Fruit fly (Drosophila melanogaster) whole organism, wandering third instar larva: Measurements from ENCODE around the gene CG32568.

Experiments
- Abd-B ChIP-seq: fragments of >200 bp; optimal IDR thresholded peaks from 2 replicates; lab custom pipeline; 2017; ENCODE audit warnings: missing biosample characterization, missing genetic modification characterization
- CG32264 ChIP-seq: fragments of 200-800 bp; sonication (Bioruptor generic); optimal IDR thresholded peaks from 2 replicates; lab custom pipeline; 2016; ENCODE audit warnings: missing biosample characterization, missing genetic modification characterization
- CG9705 ChIP-seq: fragments of 200-800 bp; sonication (Bioruptor generic); optimal IDR thresholded peaks from 2 replicates; lab custom pipeline; 2018; ENCODE audit warnings: missing biosample characterization, mild to moderate bottlenecking, missing genetic modification characterization
- CrebA ChIP-seq: fragments of 200-800 bp; sonication (Bioruptor generic); optimal IDR thresholded peaks from 2 replicates; lab custom pipeline; 2016; ENCODE audit warnings: missing biosample characterization, mild to moderate bottlenecking, missing genetic modification characterization, borderline replicate concordance
- Dif ChIP-seq: fragments of 200-275, 200-300 bp; sonication (Bioruptor generic); optimal IDR thresholded peaks from 2 replicates; lab custom pipeline; 2018; ENCODE audit warnings: missing biosample characterization, missing genetic modification characterization; ENCODE audit not compliant: partially characterized antibody
- GATAd ChIP-seq: sonication (Bioruptor generic); optimal IDR thresholded peaks from 2 replicates; lab custom pipeline; 2016; ENCODE audit warnings: missing biosample characterization, missing genetic modification characterization
- HLH106 ChIP-seq: fragments of 200-800 bp; optimal IDR thresholded peaks from 3 replicates; lab custom pipeline; 2019; ENCODE audit warnings: missing biosample characterization, mild to moderate bottlenecking, missing genetic modification characterization, moderate library complexity
- Hnf4 ChIP-seq: fragments of 200-800 bp; sonication (Bioruptor generic); optimal IDR thresholded peaks from 2 replicates; lab custom pipeline; 2016; ENCODE audit warnings: missing biosample characterization, mild to moderate bottlenecking, missing genetic modification characterization
- Hr78 ChIP-seq: fragments of >200 bp; optimal IDR thresholded peaks from 2 replicates; lab custom pipeline; 2017; ENCODE audit warnings: missing biosample characterization, missing genetic modification characterization
- Hr83 ChIP-seq: fragments of 200-300 bp; sonication (Bioruptor generic); optimal IDR thresholded peaks from 2 replicates; lab custom pipeline; 2016; ENCODE audit warnings: missing biosample characterization, mild to moderate bottlenecking, missing genetic modification characterization, moderate library complexity; ENCODE audit not compliant: poor library complexity, severe bottlenecking
- Jra ChIP-seq: sonication (Bioruptor generic); optimal IDR thresholded peaks from 2 replicates; lab custom pipeline; 2016; ENCODE audit warnings: missing biosample characterization, missing genetic modification characterization
- Mio ChIP-seq: sonication (Bioruptor generic); optimal IDR thresholded peaks from 2 replicates; lab custom pipeline; 2016; ENCODE audit warnings: missing biosample characterization, missing genetic modification characterization
- Myc ChIP-seq: fragments of >200 bp; optimal IDR thresholded peaks from 2 replicates; lab custom pipeline; 2017
- N ChIP-seq: fragments of >200 bp; optimal IDR thresholded peaks from 2 replicates; lab custom pipeline; 2018; ENCODE audit warnings: missing biosample characterization, missing external identifiers, missing genetic modification characterization
- OdsH ChIP-seq: fragments of 200-800 bp; sonication (Bioruptor generic); optimal IDR thresholded peaks from 2 replicates; lab custom pipeline; 2016; ENCODE audit warnings: missing biosample characterization, mild to moderate bottlenecking, missing genetic modification characterization
- Rel ChIP-seq, 2 experiments: fragments of 200-800 bp; sonication (Bioruptor generic) in 1 of 2; optimal IDR thresholded peaks; 2 replicates in 1 of 2; 3 replicates in 1 of 2; lab custom pipeline; 2016 to 2019; ENCODE audit warnings: mild to moderate bottlenecking in 2 of 2, missing biosample characterization in 2 of 2, missing genetic modification characterization in 2 of 2, moderate library complexity in 1 of 2
- Sp1 ChIP-seq: fragments of 200-800 bp; sonication (Bioruptor generic); optimal IDR thresholded peaks from 3 replicates; lab custom pipeline; 2019; ENCODE audit warnings: missing biosample characterization, mild to moderate bottlenecking, missing genetic modification characterization, moderate library complexity
- Vsx2 ChIP-seq: fragments of 200-300, 225-300 bp; sonication (Bioruptor generic); optimal IDR thresholded peaks from 2 replicates; lab custom pipeline; 2018; ENCODE audit warnings: missing biosample characterization, missing genetic modification characterization; ENCODE audit not compliant: partially characterized antibody
- br ChIP-seq: fragments of 200-800 bp; sonication (Bioruptor generic); optimal IDR thresholded peaks from 2 replicates; lab custom pipeline; 2016; ENCODE audit warnings: missing biosample characterization, missing genetic modification characterization
- brk ChIP-seq: fragments of 200-800 bp; sonication (Bioruptor generic); optimal IDR thresholded peaks from 2 replicates; lab custom pipeline; 2016; ENCODE audit warnings: missing biosample characterization, mild to moderate bottlenecking, missing genetic modification characterization
- dl ChIP-seq, 2 experiments: fragments of 175-275, 200-275 bp in 1 of 2; fragments of 200-275 bp in 1 of 2; sonication (Bioruptor generic); optimal IDR thresholded peaks; lab custom pipeline; 2018; ENCODE audit warnings: mild to moderate bottlenecking in 2 of 2, missing biosample characterization in 2 of 2, missing genetic modification characterization in 2 of 2, moderate library complexity in 2 of 2; ENCODE audit not compliant: partially characterized antibody in 2 of 2, insufficient read depth in 1 of 2
- dmrt93B ChIP-seq: fragments of 200-800 bp; sonication (Bioruptor generic); optimal IDR thresholded peaks from 2 replicates; lab custom pipeline; 2018; ENCODE audit warnings: missing biosample characterization, mild to moderate bottlenecking, missing genetic modification characterization
- dsf ChIP-seq: sonication (Bioruptor generic); optimal IDR thresholded peaks from 2 replicates; lab custom pipeline; 2016; ENCODE audit warnings: missing biosample characterization, missing genetic modification characterization, borderline replicate concordance
- ey ChIP-seq: fragments of 200-800 bp; sonication (Bioruptor generic); optimal IDR thresholded peaks from 2 replicates; lab custom pipeline; 2016; ENCODE audit warnings: missing biosample characterization, missing genetic modification characterization
- foxo ChIP-seq, 2 experiments: fragments of 200-800 bp; sonication (Bioruptor generic); optimal IDR thresholded peaks; 2 replicates in 1 of 2; 3 replicates in 1 of 2; lab custom pipeline; 2016 to 2017; ENCODE audit warnings: missing biosample characterization in 2 of 2, missing genetic modification characterization in 2 of 2
- fru ChIP-seq: fragments of 200-800 bp; sonication (Bioruptor generic); optimal IDR thresholded peaks from 3 replicates; lab custom pipeline; 2016; ENCODE audit warnings: missing biosample characterization, mild to moderate bottlenecking, missing genetic modification characterization
- h ChIP-seq: fragments of 200-800 bp; sonication (Bioruptor generic); optimal IDR thresholded peaks from 3 replicates; lab custom pipeline; 2016; ENCODE audit warnings: missing biosample characterization, mild to moderate bottlenecking, missing genetic modification characterization
- jim ChIP-seq: fragments of 175-275, 200-325 bp; sonication (Bioruptor generic); optimal IDR thresholded peaks from 2 replicates; lab custom pipeline; 2016; ENCODE audit warnings: missing biosample characterization, mild to moderate bottlenecking, missing genetic modification characterization
- lola ChIP-seq: fragments of >200 bp; optimal IDR thresholded peaks from 2 replicates; lab custom pipeline; 2017; ENCODE audit warnings: missing biosample characterization, missing genetic modification characterization
- psq ChIP-seq: fragments of 200-800 bp; sonication (Bioruptor generic); optimal IDR thresholded peaks from 3 replicates; lab custom pipeline; 2017; ENCODE audit warnings: missing biosample characterization, mild to moderate bottlenecking, missing genetic modification characterization, moderate library complexity
- rgr ChIP-seq: fragments of 200-800 bp; sonication (Bioruptor generic); optimal IDR thresholded peaks from 3 replicates; lab custom pipeline; 2016; ENCODE audit warnings: missing biosample characterization, mild to moderate bottlenecking, missing genetic modification characterization
- sage ChIP-seq: fragments of 200-800 bp; sonication (Bioruptor generic); optimal IDR thresholded peaks from 2 replicates; lab custom pipeline; 2016; ENCODE audit warnings: missing biosample characterization, mild to moderate bottlenecking, missing genetic modification characterization
- sv ChIP-seq: fragments of 200-800 bp; sonication (Bioruptor generic); optimal IDR thresholded peaks from 3 replicates; lab custom pipeline; 2016; ENCODE audit warnings: missing biosample characterization, missing genetic modification characterization
- tai ChIP-seq: sonication (Bioruptor generic); optimal IDR thresholded peaks from 2 replicates; lab custom pipeline; 2016; ENCODE audit warnings: missing biosample characterization, missing genetic modification characterization
- usp ChIP-seq: fragments of >200 bp; optimal IDR thresholded peaks from 2 replicates; lab custom pipeline; 2017; ENCODE audit warnings: missing biosample characterization, missing genetic modification characterization
- woc ChIP-seq: sonication (Bioruptor generic); optimal IDR thresholded peaks from 2 replicates; lab custom pipeline; 2016; ENCODE audit warnings: missing biosample characterization, mild to moderate bottlenecking, missing genetic modification characterization

The CG32568 gene

dm6 chrX:16749324-16749723 is 8.6 kb downstream of the CG32568 start:
- TF ChIP-seq br (GFP tag; lab: Kevin White, UChicago) (no peak), dsf (GFP tag; lab: Kevin White, UChicago) (no peak), rgr (GFP tag; lab: Kevin White, UChicago) (no peak), Myc (lab: Kevin White, UChicago) (no peak), woc (GFP tag; lab: Kevin White, UChicago) (no peak), CrebA (GFP tag; lab: Kevin White, UChicago) (no peak), fru (GFP tag; lab: Kevin White, UChicago) (no peak), jim (GFP tag; lab: Kevin White, UChicago) (no peak), dl (GFP tag; optimal IDR thresholded peaks at IDR 0.05; lab: Kevin White, UChicago; ENCODE audit: insufficient read depth in 1 of 2, partially characterized antibody in 2 of 2) (no peak), Mio (no peak), Sp1 (GFP tag; lab: Kevin White, UChicago) (no peak), OdsH (GFP tag; lab: Kevin White, UChicago) (no peak)
- TF ChIP-seq, all 38 proteins: peak for 0

- peak; percentile 80 for TF ChIP-seq Rel (GFP tag; optimal IDR thresholded peaks at IDR 0.05; lab: Kevin White, UChicago)
- peak; percentile 68 for TF ChIP-seq Rel (tag; optimal IDR thresholded peaks at IDR 0.05; lab: Kevin White, UChicago)
- TF ChIP-seq foxo (GFP tag; optimal IDR thresholded peaks at IDR 0.05; lab: Kevin White, UChicago) = peak in 1 of 2 experiments; percentile 77
- TF ChIP-seq brk (GFP tag; lab: Kevin White, UChicago) = peak; percentile 55
- TF ChIP-seq dl (GFP tag; optimal IDR thresholded peaks at IDR 0.05; lab: Kevin White, UChicago; ENCODE audit: insufficient read depth in 1 of 2, partially characterized antibody in 2 of 2) = peak in 1 of 2 experiments; percentile 18
- TF ChIP-seq tai (GFP tag; lab: Kevin White, UChicago) = no peak
- TF ChIP-seq br (GFP tag; lab: Kevin White, UChicago) = peak; percentile 70
- TF ChIP-seq dsf (GFP tag; lab: Kevin White, UChicago) = peak; percentile 1
- no peak for TF ChIP-seq Mio
- peak; percentile 85 for TF ChIP-seq h
- peak; percentile 13 for TF ChIP-seq Jra (GFP tag; lab: Kevin White, UChicago)
- peak; percentile 76 for TF ChIP-seq dmrt93B
- peak; percentile 86 for TF ChIP-seq psq (GFP tag; lab: Kevin White, UChicago)
- peak; percentile 94 for TF ChIP-seq jim (GFP tag; lab: Kevin White, UChicago)
- peak; percentile 88 for TF ChIP-seq HLH106 (tag; lab: Kevin White, UChicago)
- TF ChIP-seq Hnf4 (GFP tag; lab: Kevin White, UChicago) = peak; percentile 62
- peak; percentile 73 for TF ChIP-seq rgr (GFP tag; lab: Kevin White, UChicago)
- peak; percentile 78 for TF ChIP-seq OdsH (GFP tag; lab: Kevin White, UChicago)
- peak; percentile 65 for TF ChIP-seq sage (GFP tag; lab: Kevin White, UChicago)
- peak; percentile 81 for TF ChIP-seq CG9705 (GFP tag; lab: Kevin White, UChicago)
- TF ChIP-seq GATAd (GFP tag; lab: Kevin White, UChicago) = no peak
- TF ChIP-seq CG32264 (GFP tag; lab: Kevin White, UChicago) = peak; percentile 11
- TF ChIP-seq Abd-B (GFP tag; lab: Kevin White, UChicago) = no peak
- TF ChIP-seq Hr83 (GFP tag; lab: Kevin White, UChicago) = peak; percentile 28
- TF ChIP-seq usp (GFP tag; lab: Kevin White, UChicago) = no peak
- TF ChIP-seq Hr78 (GFP tag; lab: Kevin White, UChicago) = no peak
- no peak for TF ChIP-seq Myc (lab: Kevin White, UChicago)
- TF ChIP-seq N (GFP tag; lab: Kevin White, UChicago) = no peak
- TF ChIP-seq lola (GFP tag; lab: Kevin White, UChicago) = no peak
- peak; percentile 96 for TF ChIP-seq Sp1 (GFP tag; lab: Kevin White, UChicago)
- peak; percentile 63 for TF ChIP-seq Vsx2
- TF ChIP-seq Dif (GFP tag; lab: Kevin White, UChicago) = peak; percentile 26
- peak; percentile 54 for TF ChIP-seq sv (GFP tag; lab: Kevin White, UChicago)
- TF ChIP-seq woc (GFP tag; lab: Kevin White, UChicago) = peak; percentile 83
- peak; percentile 52 for TF ChIP-seq CrebA (GFP tag; lab: Kevin White, UChicago)
- TF ChIP-seq ey (GFP tag; lab: Kevin White, UChicago) = peak; percentile 67
- peak; percentile 85 for TF ChIP-seq fru (GFP tag; lab: Kevin White, UChicago)
- TF ChIP-seq, all 38 proteins: peak for 27
These were observed 10.2 kb downstream of the CG32568 start for dm6 chrX:16750712-16751578.
